Worm (Caenorhabditis elegans) whole organism, L1 larva: ENCODE results near the gene ztf-18.

Source experiments
- ceh-82 ChIP-seq, 3 experiments: fragments of 150-350 bp in 1 of 3; sonication (generic microtip) in 2 of 3; optimal IDR thresholded peaks; 2 replicates each; lab custom pipeline; 2014 to 2017; ENCODE audit warnings: missing biosample characterization in 3 of 3, missing genetic modification characterization in 3 of 3
- elt-2 ChIP-seq: sonication (generic microtip); optimal IDR thresholded peaks from 2 replicates; lab custom pipeline; 2016; ENCODE audit warnings: missing genetic modification characterization, mild to moderate bottlenecking, inconsistent platforms, missing compliant biosample characterization, missing genetic modification reagents
- nhr-47 ChIP-seq: sonication (generic microtip); optimal IDR thresholded peaks from 2 replicates; lab custom pipeline; 2016; ENCODE audit warnings: mild to moderate bottlenecking, missing genetic modification characterization, moderate library complexity, missing compliant biosample characterization
- nhr-76 ChIP-seq: sonication (generic microtip); optimal IDR thresholded peaks from 2 replicates; lab custom pipeline; 2017; ENCODE audit warnings: missing biosample characterization, missing genetic modification characterization
- nhr-90 ChIP-seq: sonication (generic microtip); optimal IDR thresholded peaks from 2 replicates; lab custom pipeline; 2016; ENCODE audit warnings: mild to moderate bottlenecking, missing genetic modification characterization, missing compliant biosample characterization; ENCODE audit not compliant: poor library complexity
- pqm-1 ChIP-seq: sonication (generic microtip); optimal IDR thresholded peaks from 3 replicates; lab custom pipeline; 2017; ENCODE audit warnings: missing biosample characterization, missing genetic modification characterization

DNA sequence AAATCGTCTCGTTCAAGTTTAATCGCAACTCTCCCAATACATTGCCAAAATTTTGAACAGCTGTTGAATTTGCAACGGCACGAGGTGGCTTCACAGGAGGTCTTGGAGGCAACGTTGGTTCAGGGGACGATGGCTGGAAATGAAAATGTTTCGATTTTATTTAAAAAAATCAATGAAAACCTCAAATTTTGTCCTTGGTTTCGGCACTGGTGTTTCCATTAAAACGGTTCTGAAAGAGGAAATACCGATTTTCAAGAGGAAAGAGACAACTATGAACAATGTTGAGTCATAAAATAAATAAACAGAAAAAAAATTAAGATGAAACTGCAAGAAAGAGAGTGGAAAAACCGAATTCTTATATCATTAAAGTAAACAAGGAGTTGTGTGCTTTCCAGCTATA, 11.8 kb upstream of the ztf-18 start, which contains the start of gene F23H11.4:
- TF ChIP-seq elt-2 (tag; lab: Kevin White, UChicago) (no peak), ceh-82 (tag; optimal IDR thresholded peaks at IDR 0.05; lab: Kevin White, UChicago) (no peak), pqm-1 (tag; lab: Kevin White, UChicago) (no peak), nhr-47 (no peak), nhr-76 (no peak), nhr-90 (tag; lab: Kevin White, UChicago) (no peak)
